ENCODE assay signal across 1 fruit fly cellular context in genomic region chr2L:16317777-16318610, dm6.
TF ChIP-seq lines count a peak whose summit lies in the region.

No protein-coding gene starts in this region.

TF ChIP-seq in whole organism, embryonic, 481 proteins besides CTCF, POLR2A, EP300 and RAD21 (continued from another document and continues in another):
- no peak for TF ChIP-seq unc-4 (GFP tag; IDR thresholded peaks at IDR 0.05; lab: Robert Waterston, UW; ENCODE audit: partially characterized antibody)
- TF ChIP-seq CG8924 (tag; optimal IDR thresholded peaks at IDR 0.05; lab: Kevin White, UChicago) = no peak
- TF ChIP-seq seq (GFP tag; IDR thresholded peaks at IDR 0.05; lab: Robert Waterston, UW) = peak; percentile 56; the same call in 1 of the 2 replicates
- 0 out of 2 replicates have a peak, but pooled peaks have one; percentile 21 for TF ChIP-seq Ada2b (GFP tag; IDR thresholded peaks at IDR 0.05; lab: Robert Waterston, UW)
- TF ChIP-seq az2 (GFP tag; optimal IDR thresholded peaks at IDR 0.05; lab: Kevin White, UChicago) = no peak
- 0 out of 2 replicates have a peak, but pooled peaks have one; percentile 21 for TF ChIP-seq wdn (GFP tag; IDR thresholded peaks at IDR 0.05; lab: Robert Waterston, UW)
- peak; percentile 46; the same call in 1 of the 2 replicates for TF ChIP-seq CG9932 (GFP tag; IDR thresholded peaks at IDR 0.05; lab: Robert Waterston, UW)
- TF ChIP-seq ewg (GFP tag; optimal IDR thresholded peaks at IDR 0.05; lab: Kevin White, UChicago) = peak; percentile 22
- peak; percentile 46 for TF ChIP-seq tup (GFP tag; optimal IDR thresholded peaks at IDR 0.05; lab: Kevin White, UChicago)
- no peak for TF ChIP-seq Dll (GFP tag; IDR thresholded peaks at IDR 0.05; lab: Robert Waterston, UW; ENCODE audit: partially characterized antibody)
- TF ChIP-seq tin (GFP tag; optimal IDR thresholded peaks at IDR 0.05; lab: Kevin White, UChicago) = no peak
- no peak for TF ChIP-seq inv (GFP tag; IDR thresholded peaks at IDR 0.05; lab: Robert Waterston, UW; ENCODE audit: partially characterized antibody)
- TF ChIP-seq CG12299 (tag; optimal IDR thresholded peaks at IDR 0.05; lab: Kevin White, UChicago) = peak; percentile 67
- TF ChIP-seq CG3163 (GFP tag; optimal IDR thresholded peaks at IDR 0.05; lab: Kevin White, UChicago) = peak; percentile 12
- no peak for TF ChIP-seq CG7271 (tag; optimal IDR thresholded peaks at IDR 0.05; lab: Kevin White, UChicago)
- peak; percentile 25 for TF ChIP-seq CG12155 (GFP tag; optimal IDR thresholded peaks at IDR 0.05; lab: Kevin White, UChicago)
- TF ChIP-seq BtbVII (GFP tag; optimal IDR thresholded peaks at IDR 0.05; lab: Kevin White, UChicago) = peak; percentile 63
- TF ChIP-seq CG10959 (GFP tag; IDR thresholded peaks at IDR 0.05; lab: Robert Waterston, UW) = no peak
- peak; percentile 19; the same call in 1 of the 2 replicates for TF ChIP-seq vvl (GFP tag; IDR thresholded peaks at IDR 0.05; lab: Robert Waterston, UW)
- TF ChIP-seq CG2889 (GFP tag; IDR thresholded peaks at IDR 0.05; lab: Robert Waterston, UW) = no peak
- no peak for TF ChIP-seq Spps (tag; optimal IDR thresholded peaks at IDR 0.05; lab: Kevin White, UChicago)
- TF ChIP-seq CG13894 (tag; optimal IDR thresholded peaks at IDR 0.05; lab: Kevin White, UChicago) = peak; percentile 4
- no peak for TF ChIP-seq shn (GFP tag; optimal IDR thresholded peaks at IDR 0.05; lab: Kevin White, UChicago)
- TF ChIP-seq Atf6 (GFP tag; IDR thresholded peaks at IDR 0.05; lab: Robert Waterston, UW) = peak; percentile 71
- peak; percentile 44 for TF ChIP-seq CG3838 (GFP tag; optimal IDR thresholded peaks at IDR 0.05; lab: Kevin White, UChicago)
- peak; percentile 34 for TF ChIP-seq CG12744 (GFP tag; optimal IDR thresholded peaks at IDR 0.05; lab: Kevin White, UChicago)
- peak; percentile 10 for TF ChIP-seq NC2α (GFP tag; optimal IDR thresholded peaks at IDR 0.05; lab: Kevin White, UChicago)
- TF ChIP-seq CG7839 (tag; optimal IDR thresholded peaks at IDR 0.05; lab: Kevin White, UChicago) = peak; percentile 14
- no peak for TF ChIP-seq CG8290 (GFP tag; optimal IDR thresholded peaks at IDR 0.05; lab: Kevin White, UChicago)
- peak in 1 of 2 experiments; percentile 35 for TF ChIP-seq CG8290 (tag; optimal IDR thresholded peaks at IDR 0.05; lab: Kevin White, UChicago)
- no peak for TF ChIP-seq knrl (GFP tag; IDR thresholded peaks at IDR 0.05; lab: Robert Waterston, UW; ENCODE audit: partially characterized antibody)
- 0 out of 3 replicates have a peak, but pooled peaks have one; percentile 13 for TF ChIP-seq ken (GFP tag; IDR thresholded peaks at IDR 0.05; lab: Robert Waterston, UW)
- TF ChIP-seq h (optimal IDR thresholded peaks at IDR 0.05; lab: Kevin White, UChicago) = no peak
- TF ChIP-seq Kr (GFP tag; optimal IDR thresholded peaks at IDR 0.05; lab: Kevin White, UChicago) = no peak
- peak; percentile 14 for TF ChIP-seq nau (GFP tag; optimal IDR thresholded peaks at IDR 0.05; lab: Kevin White, UChicago)
- TF ChIP-seq twi (tag; optimal IDR thresholded peaks at IDR 0.05; lab: Kevin White, UChicago) = no peak
- TF ChIP-seq CG10366 (GFP tag; IDR thresholded peaks at IDR 0.05; lab: Robert Waterston, UW) = 0 out of 2 replicates have a peak, but pooled peaks have one; percentile 10
- no peak for TF ChIP-seq esg (GFP tag; conservative IDR thresholded peaks at IDR 0.05; lab: Robert Waterston, UW)
- TF ChIP-seq Drgx (GFP tag; IDR thresholded peaks at IDR 0.05; lab: Robert Waterston, UW) = no peak
- TF ChIP-seq D (optimal IDR thresholded peaks at IDR 0.05; lab: Kevin White, UChicago) = no peak
- TF ChIP-seq D (GFP tag; optimal IDR thresholded peaks at IDR 0.05; lab: Kevin White, UChicago) = peak; percentile 4
- TF ChIP-seq insv (GFP tag; optimal IDR thresholded peaks at IDR 0.05; lab: Kevin White, UChicago) = peak in 1 of 2 experiments; percentile 40
- TF ChIP-seq unpg (GFP tag; optimal IDR thresholded peaks at IDR 0.05; lab: Kevin White, UChicago) = peak; percentile 50
- no peak for TF ChIP-seq CG16863 (GFP tag; optimal IDR thresholded peaks at IDR 0.05; lab: Kevin White, UChicago)
- peak; percentile 72 for TF ChIP-seq wek (GFP tag; optimal IDR thresholded peaks at IDR 0.05; lab: Kevin White, UChicago)
- TF ChIP-seq amos (GFP tag; IDR thresholded peaks at IDR 0.05; lab: Robert Waterston, UW; ENCODE audit: partially characterized antibody) = no peak
- peak; percentile 20 for TF ChIP-seq org-1 (GFP tag; optimal IDR thresholded peaks at IDR 0.05; lab: Kevin White, UChicago)
- TF ChIP-seq Dbx (GFP tag; IDR thresholded peaks at IDR 0.05; lab: Robert Waterston, UW) = peak; percentile 62; the same call in 2 of the 3 replicates
- no peak for TF ChIP-seq klu (GFP tag; IDR thresholded peaks at IDR 0.05; lab: Robert Waterston, UW)
- TF ChIP-seq Ets97D (GFP tag; optimal IDR thresholded peaks at IDR 0.05; lab: Kevin White, UChicago) = no peak
- TF ChIP-seq nerfin-1 (tag; optimal IDR thresholded peaks at IDR 0.05; lab: Kevin White, UChicago) = peak; percentile 28
- no peak for TF ChIP-seq exex (tag; optimal IDR thresholded peaks at IDR 0.05; lab: Kevin White, UChicago)
- TF ChIP-seq GATAe (GFP tag; conservative IDR thresholded peaks at IDR 0.05; lab: Robert Waterston, UW) = no peak
- TF ChIP-seq row (GFP tag; IDR thresholded peaks at IDR 0.05; lab: Robert Waterston, UW) = no peak
- peak; percentile 32 for TF ChIP-seq Asciz (GFP tag; optimal IDR thresholded peaks at IDR 0.05; lab: Kevin White, UChicago)
- peak in 1 of 2 experiments; percentile 52 for TF ChIP-seq bsh (GFP tag; optimal IDR thresholded peaks at IDR 0.05; lab: Kevin White, UChicago)
- TF ChIP-seq CG2199 (GFP tag; IDR thresholded peaks at IDR 0.05; lab: Robert Waterston, UW) = no peak
- TF ChIP-seq PHDP (tag; optimal IDR thresholded peaks at IDR 0.05; lab: Kevin White, UChicago) = peak; percentile 65
- no peak for TF ChIP-seq NfI (GFP tag; optimal IDR thresholded peaks at IDR 0.05; lab: Kevin White, UChicago)
- peak; percentile 15 for TF ChIP-seq CG1233 (GFP tag; optimal IDR thresholded peaks at IDR 0.05; lab: Kevin White, UChicago)
- TF ChIP-seq Oli (tag; optimal IDR thresholded peaks at IDR 0.05; lab: Kevin White, UChicago) = no peak
- no peak for TF ChIP-seq Mad (GFP tag; optimal IDR thresholded peaks at IDR 0.05; lab: Kevin White, UChicago)
- TF ChIP-seq Lpt (GFP tag; optimal IDR thresholded peaks at IDR 0.05; lab: Kevin White, UChicago) = no peak
- TF ChIP-seq Sox102F (GFP tag; optimal IDR thresholded peaks at IDR 0.05; lab: Kevin White, UChicago) = no peak
- TF ChIP-seq Adf1 (GFP tag; IDR thresholded peaks at IDR 0.05; lab: Robert Waterston, UW) = no peak
- TF ChIP-seq sens-2 (GFP tag; IDR thresholded peaks at IDR 0.05; lab: Robert Waterston, UW) = no peak
- no peak for TF ChIP-seq CG13287 (GFP tag; IDR thresholded peaks at IDR 0.05; lab: Robert Waterston, UW; ENCODE audit: partially characterized antibody)
- no peak for TF ChIP-seq CG5245 (GFP tag; optimal IDR thresholded peaks at IDR 0.05; lab: Kevin White, UChicago)
- no peak for TF ChIP-seq wor (GFP tag; IDR thresholded peaks at IDR 0.05; lab: Robert Waterston, UW)
- TF ChIP-seq gsb-n (tag; optimal IDR thresholded peaks at IDR 0.05; lab: Kevin White, UChicago) = peak; percentile 40
- TF ChIP-seq hb (GFP tag; IDR thresholded peaks at IDR 0.05; lab: Robert Waterston, UW; ENCODE audit: partially characterized antibody) = no peak
- no peak for TF ChIP-seq CG4854 (GFP tag; optimal IDR thresholded peaks at IDR 0.05; lab: Kevin White, UChicago)
- TF ChIP-seq cato (GFP tag; optimal IDR thresholded peaks at IDR 0.05; lab: Kevin White, UChicago; ENCODE audit: borderline replicate concordance) = no peak
- no peak for TF ChIP-seq pb (GFP tag; optimal IDR thresholded peaks at IDR 0.05; lab: Kevin White, UChicago)
- no peak for TF ChIP-seq CG43689 (GFP tag; IDR thresholded peaks at IDR 0.05; lab: Robert Waterston, UW)
- TF ChIP-seq CG32532 (GFP tag; IDR thresholded peaks at IDR 0.05; lab: Robert Waterston, UW) = no peak; the same call in 1 of the 2 replicates
- no peak for TF ChIP-seq CG3065 (GFP tag; optimal IDR thresholded peaks at IDR 0.05; lab: Kevin White, UChicago)
- no peak for TF ChIP-seq CG7357 (GFP tag; IDR thresholded peaks at IDR 0.05; lab: Robert Waterston, UW)
- TF ChIP-seq CG4360 (GFP tag; IDR thresholded peaks at IDR 0.05; lab: Robert Waterston, UW) = peak; percentile 21; the same call in 1 of the 2 replicates
- TF ChIP-seq ems (GFP tag; optimal IDR thresholded peaks at IDR 0.05; lab: Kevin White, UChicago) = no peak
- peak; percentile 34 for TF ChIP-seq en (GFP tag; optimal IDR thresholded peaks at IDR 0.05; lab: Kevin White, UChicago)
- TF ChIP-seq lmd (GFP tag; IDR thresholded peaks at IDR 0.05; lab: Robert Waterston, UW) = no peak
- no peak for TF ChIP-seq CG14860 (GFP tag; IDR thresholded peaks at IDR 0.05; lab: Robert Waterston, UW; ENCODE audit: partially characterized antibody)
- TF ChIP-seq Hmx (GFP tag; optimal IDR thresholded peaks at IDR 0.05; lab: Kevin White, UChicago) = no peak
- TF ChIP-seq tll (GFP tag; optimal IDR thresholded peaks at IDR 0.05; lab: Kevin White, UChicago) = no peak
- TF ChIP-seq stc (GFP tag; IDR thresholded peaks at IDR 0.05; lab: Robert Waterston, UW) = peak; percentile 43; the same call in 1 of the 2 replicates
- no peak for TF ChIP-seq tna (GFP tag; IDR thresholded peaks at IDR 0.05; lab: Robert Waterston, UW; ENCODE audit: partially characterized antibody)
- TF ChIP-seq CG18011 (GFP tag; optimal IDR thresholded peaks at IDR 0.05; lab: Kevin White, UChicago) = peak; percentile 43
- TF ChIP-seq CG1024 (GFP tag; IDR thresholded peaks at IDR 0.05; lab: Robert Waterston, UW) = no peak
- peak; percentile 6 for TF ChIP-seq CG18476 (GFP tag; optimal IDR thresholded peaks at IDR 0.05; lab: Kevin White, UChicago)
- no peak for TF ChIP-seq Poxn (GFP tag; IDR thresholded peaks at IDR 0.05; lab: Robert Waterston, UW)
- peak; percentile 34 for TF ChIP-seq CG17385 (GFP tag; optimal IDR thresholded peaks at IDR 0.05; lab: Kevin White, UChicago)
- no peak for TF ChIP-seq CG11723 (GFP tag; optimal IDR thresholded peaks at IDR 0.05; lab: Kevin White, UChicago)
- TF ChIP-seq CG17186 (GFP tag; optimal IDR thresholded peaks at IDR 0.05; lab: Kevin White, UChicago) = no peak
- TF ChIP-seq CG2120 (GFP tag; optimal IDR thresholded peaks at IDR 0.05; lab: Kevin White, UChicago) = peak; percentile 42
- TF ChIP-seq Hand (GFP tag; optimal IDR thresholded peaks at IDR 0.05; lab: Kevin White, UChicago) = no peak
- 0 out of 2 replicates have a peak, but pooled peaks have one; percentile 12 for TF ChIP-seq CG32767 (GFP tag; IDR thresholded peaks at IDR 0.05; lab: Robert Waterston, UW)
- no peak for TF ChIP-seq nerfin-2 (GFP tag; IDR thresholded peaks at IDR 0.05; lab: Robert Waterston, UW; ENCODE audit: partially characterized antibody)
- no peak for TF ChIP-seq crol (GFP tag; IDR thresholded peaks at IDR 0.05; lab: Robert Waterston, UW)
- peak; percentile 2 for TF ChIP-seq kah (GFP tag; optimal IDR thresholded peaks at IDR 0.05; lab: Kevin White, UChicago)
- no peak for TF ChIP-seq Elba2 (GFP tag; optimal IDR thresholded peaks at IDR 0.05; lab: Kevin White, UChicago)
- TF ChIP-seq tap (tag; optimal IDR thresholded peaks at IDR 0.05; lab: Kevin White, UChicago) = no peak
- TF ChIP-seq tx (GFP tag; optimal IDR thresholded peaks at IDR 0.05; lab: Kevin White, UChicago) = no peak
- peak; percentile 4; the same call in 1 of the 2 replicates for TF ChIP-seq bowl (GFP tag; IDR thresholded peaks at IDR 0.05; lab: Robert Waterston, UW)
- TF ChIP-seq gro (GFP tag; optimal IDR thresholded peaks at IDR 0.05; lab: Kevin White, UChicago) = peak; percentile 39
- TF ChIP-seq bcd (GFP tag; optimal IDR thresholded peaks at IDR 0.05; lab: Kevin White, UChicago) = peak; percentile 6
- TF ChIP-seq CG34376 (GFP tag; optimal IDR thresholded peaks at IDR 0.05; lab: Kevin White, UChicago) = peak; percentile 17
- TF ChIP-seq CG12769 (tag; optimal IDR thresholded peaks at IDR 0.05; lab: Kevin White, UChicago) = no peak
- TF ChIP-seq Fer2 (tag; optimal IDR thresholded peaks at IDR 0.05; lab: Kevin White, UChicago) = peak; percentile 12
- TF ChIP-seq da (GFP tag; optimal IDR thresholded peaks at IDR 0.05; lab: Kevin White, UChicago) = peak; percentile 17
- no peak for TF ChIP-seq ase (GFP tag; IDR thresholded peaks at IDR 0.05; lab: Robert Waterston, UW)
- no peak for TF ChIP-seq CG12219 (GFP tag; optimal IDR thresholded peaks at IDR 0.05; lab: Kevin White, UChicago)
- no peak for TF ChIP-seq Atf-2 (GFP tag; optimal IDR thresholded peaks at IDR 0.05; lab: Kevin White, UChicago)
- no peak for TF ChIP-seq CG34422 (GFP tag; IDR thresholded peaks at IDR 0.05; lab: Robert Waterston, UW)
- no peak for TF ChIP-seq Gsc (GFP tag; IDR thresholded peaks at IDR 0.05; lab: Robert Waterston, UW)
- TF ChIP-seq CG7556 (GFP tag; optimal IDR thresholded peaks at IDR 0.05; lab: Kevin White, UChicago) = peak; percentile 55
- TF ChIP-seq ac (GFP tag; optimal IDR thresholded peaks at IDR 0.05; lab: Kevin White, UChicago) = no peak
- no peak for TF ChIP-seq rib (GFP tag; IDR thresholded peaks at IDR 0.05; lab: Robert Waterston, UW)
- TF ChIP-seq CG15269 (tag; optimal IDR thresholded peaks at IDR 0.05; lab: Kevin White, UChicago) = peak; percentile 43
- no peak for TF ChIP-seq usp (GFP tag; optimal IDR thresholded peaks at IDR 0.05; lab: Kevin White, UChicago)
- no peak for TF ChIP-seq dmrt11E (tag; optimal IDR thresholded peaks at IDR 0.05; lab: Kevin White, UChicago)
- no peak for TF ChIP-seq CG11085 (GFP tag; IDR thresholded peaks at IDR 0.05; lab: Robert Waterston, UW)
- peak; percentile 40 for TF ChIP-seq CG4328 (GFP tag; optimal IDR thresholded peaks at IDR 0.05; lab: Kevin White, UChicago)
- TF ChIP-seq CG14014 (GFP tag; IDR thresholded peaks at IDR 0.05; lab: Robert Waterston, UW) = peak; percentile 60; the same call in 1 of the 2 replicates
- TF ChIP-seq CG10209 (GFP tag; optimal IDR thresholded peaks at IDR 0.05; lab: Kevin White, UChicago) = peak; percentile 20
- no peak for TF ChIP-seq Xbp1 (GFP tag; optimal IDR thresholded peaks at IDR 0.05; lab: Kevin White, UChicago)
- peak; percentile 58 for TF ChIP-seq B-H2 (GFP tag; optimal IDR thresholded peaks at IDR 0.05; lab: Kevin White, UChicago)
- TF ChIP-seq Ravus (GFP tag; IDR thresholded peaks at IDR 0.05; lab: Robert Waterston, UW) = no peak
- no peak for TF ChIP-seq HmgZ (tag; optimal IDR thresholded peaks at IDR 0.05; lab: Kevin White, UChicago)
- TF ChIP-seq ash1 (GFP tag; optimal IDR thresholded peaks at IDR 0.05; lab: Kevin White, UChicago) = no peak
- TF ChIP-seq Hmr (GFP tag; optimal IDR thresholded peaks at IDR 0.05; lab: Kevin White, UChicago) = peak; percentile 82
- TF ChIP-seq CG14441 (GFP tag; IDR thresholded peaks at IDR 0.05; lab: Robert Waterston, UW) = peak; percentile 45; the same call in 1 of the 2 replicates
